Worm (Caenorhabditis elegans) whole organism, early embryonic: ENCODE data around the gene C05E11.2.

Source experiments
- flt-1 ChIP-seq: fragments of 200-800 bp; sonication (Bioruptor generic); IDR thresholded peaks from 2 replicates; pipeline ENCODE4 v1.3.6; 2022; ENCODE audit warnings: missing genetic modification characterization, missing compliant biosample characterization
- hmg-4 ChIP-seq: fragments of 200-800 bp; sonication (Bioruptor generic); optimal IDR thresholded peaks from 2 replicates; lab custom pipeline; 2018; ENCODE audit warnings: mild to moderate bottlenecking, missing genetic modification characterization, missing compliant biosample characterization

ce11 chrX:4564717-4565316 is 21.9 kb upstream of the C05E11.2 start, which contains the start of gene amt-4:
- no peak for TF ChIP-seq hmg-4 (GFP tag; lab: Kevin White, UChicago)
- TF ChIP-seq flt-1 (GFP tag; lab: Robert Waterston, UW): no peak
